Worm (Caenorhabditis elegans) whole organism, early embryonic: ENCODE measurements around the gene ttx-1.

Experiments used
- aly-1 ChIP-seq: sonication (generic microtip); optimal IDR thresholded peaks from 2 replicates; lab custom pipeline; 2016; ENCODE audit warnings: missing genetic modification characterization, missing compliant biosample characterization
- ama-1 ChIP-seq: fragments of 150-350 bp; optimal IDR thresholded peaks from 2 replicates; lab custom pipeline; 2014
- ceh-13 ChIP-seq: fragments of 200-800 bp; sonication (Bioruptor generic); optimal IDR thresholded peaks from 2 replicates; lab custom pipeline; 2018; ENCODE audit warnings: mild to moderate bottlenecking, missing genetic modification characterization, missing compliant biosample characterization
- ceh-36 ChIP-seq: sonication (generic microtip); optimal IDR thresholded peaks from 2 replicates; lab custom pipeline; 2016; ENCODE audit warnings: missing genetic modification characterization, inconsistent platforms, missing compliant biosample characterization
- flt-1 ChIP-seq: fragments of 200-800 bp; sonication (Bioruptor generic); IDR thresholded peaks from 2 replicates; pipeline ENCODE4 v1.3.6; 2022; ENCODE audit warnings: missing genetic modification characterization, missing compliant biosample characterization
- hmbx-1 ChIP-seq: sonication (generic microtip); optimal IDR thresholded peaks from 2 replicates; lab custom pipeline; 2016; ENCODE audit warnings: mild to moderate bottlenecking, missing genetic modification characterization, missing compliant biosample characterization
- hmg-4 ChIP-seq: fragments of 200-800 bp; sonication (Bioruptor generic); optimal IDR thresholded peaks from 2 replicates; lab custom pipeline; 2018; ENCODE audit warnings: mild to moderate bottlenecking, missing genetic modification characterization, missing compliant biosample characterization
- hnd-1 ChIP-seq: sonication (generic microtip); optimal IDR thresholded peaks from 2 replicates; lab custom pipeline; 2016; ENCODE audit warnings: missing genetic modification characterization, missing compliant biosample characterization
- pes-1 ChIP-seq: fragments of 200-800 bp; sonication (Bioruptor generic); IDR thresholded peaks from 2 replicates; pipeline ENCODE4 v1.3.6; 2022; ENCODE audit warnings: missing genetic modification reagents, missing genetic modification characterization, missing compliant biosample characterization
- sea-1 ChIP-seq: fragments of 200-800 bp; sonication (Bioruptor generic); conservative IDR thresholded peaks from 2 replicates; pipeline ENCODE4 v1.3.6; 2022; ENCODE audit warnings: missing genetic modification characterization, missing compliant biosample characterization
- tbx-11 ChIP-seq: fragments of 200-800 bp; sonication (Bioruptor generic); IDR thresholded peaks from 2 replicates; pipeline ENCODE4 v1.3.6; 2022; ENCODE audit warnings: missing genetic modification characterization, missing compliant biosample characterization
- tbx-37 ChIP-seq: fragments of 200-800 bp; sonication (Bioruptor generic); conservative IDR thresholded peaks from 2 replicates; pipeline ENCODE4 v1.3.6; 2022; ENCODE audit warnings: missing genetic modification reagents, missing genetic modification characterization, missing compliant biosample characterization
- tra-4 ChIP-seq: sonication (generic microtip); optimal IDR thresholded peaks from 2 replicates; lab custom pipeline; 2017; ENCODE audit warnings: missing genetic modification characterization, missing compliant biosample characterization

ce11 chrV:20064076-20064475, at the start of gene ttx-1:
- no peak for TF ChIP-seq ama-1
- TF ChIP-seq ceh-36 (tag; lab: Kevin White, UChicago): no peak
- no peak for TF ChIP-seq aly-1 (tag; lab: Kevin White, UChicago)
- TF ChIP-seq ceh-13 (GFP tag; lab: Kevin White, UChicago): no peak
- no peak for TF ChIP-seq tra-4 (tag; lab: Kevin White, UChicago)
- no peak for TF ChIP-seq pes-1 (GFP tag; lab: Robert Waterston, UW)
- TF ChIP-seq flt-1: no peak
- TF ChIP-seq hmg-4: no peak
- no peak for TF ChIP-seq hnd-1 (tag; lab: Kevin White, UChicago)
- TF ChIP-seq tbx-37 (GFP tag; lab: Robert Waterston, UW): no peak
- TF ChIP-seq tbx-11 (GFP tag; lab: Robert Waterston, UW): no peak
- TF ChIP-seq sea-1 (GFP tag; lab: Robert Waterston, UW): no peak
- TF ChIP-seq hmbx-1: no peak
